Worm (Caenorhabditis elegans) whole organism, L4 larva: ENCODE data around the gene C29F5.1.

ENCODE experiments used
- aha-1 ChIP-seq: fragments of 150-350 bp; peaks from one replicate; lab custom pipeline; 2014; ENCODE audit warnings: missing biosample characterization, missing genetic modification characterization
- hif-1 ChIP-seq, 2 experiments: sonication (generic microtip); optimal IDR thresholded peaks; 2 replicates each; lab custom pipeline; 2016 to 2017; ENCODE audit warnings: missing compliant biosample characterization in 2 of 2, missing genetic modification characterization in 2 of 2, missing genetic modification reagents in 2 of 2, missing genotype in 2 of 2, mild to moderate bottlenecking in 1 of 2
- nhr-11 ChIP-seq: fragments of 150-350 bp; optimal IDR thresholded peaks from 2 replicates; lab custom pipeline; 2014; ENCODE audit warnings: missing biosample characterization, missing genetic modification characterization

DNA sequence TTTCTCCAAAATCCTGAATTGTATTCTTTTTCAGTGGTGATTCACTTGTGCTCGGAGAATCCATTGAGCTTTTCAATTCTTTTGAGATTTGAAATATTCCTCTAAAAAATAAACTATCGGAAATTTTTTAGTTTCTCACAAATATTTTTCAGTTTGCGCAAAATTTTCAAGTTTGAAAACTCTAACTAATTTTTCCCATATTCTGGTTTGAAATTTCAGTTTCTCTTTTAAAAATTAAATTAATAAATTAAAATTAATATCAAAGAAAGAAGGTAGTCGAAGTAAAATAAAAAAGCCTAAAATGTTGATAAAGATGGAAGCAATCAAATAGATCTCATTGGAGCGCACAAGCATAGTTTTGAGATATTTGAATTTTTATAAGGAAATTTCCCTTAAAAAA is 48.6 kb downstream of the C29F5.1 start, which contains the start of gene C32D5.10:
- no peak for TF ChIP-seq hif-1 (tag; optimal IDR thresholded peaks at IDR 0.05; lab: Kevin White, UChicago)
- no peak for TF ChIP-seq nhr-11
- TF ChIP-seq aha-1 (tag; lab: Kevin White, UChicago) = no peak
